Worm (Caenorhabditis elegans) whole organism, L1 larva: ENCODE measurements around the gene T04B2.3.

ENCODE experiments used
- C16A3.4 ChIP-seq: fragments of 150-350 bp; optimal IDR thresholded peaks from 2 replicates; lab custom pipeline; 2014; ENCODE audit warnings: missing biosample characterization, missing genetic modification characterization
- F16B12.6 ChIP-seq: fragments of 150-350 bp; optimal IDR thresholded peaks from 2 replicates; lab custom pipeline; 2014; ENCODE audit warnings: missing biosample characterization, missing genetic modification characterization
- alr-1 ChIP-seq: fragments of 200-800 bp; sonication (Bioruptor generic); optimal IDR thresholded peaks from 2 replicates; lab custom pipeline; 2018; ENCODE audit warnings: borderline replicate concordance, mild to moderate bottlenecking, missing genetic modification characterization, missing compliant biosample characterization
- aly-2 ChIP-seq: fragments of 150-350 bp; optimal IDR thresholded peaks from 2 replicates; lab custom pipeline; 2014; ENCODE audit warnings: missing biosample characterization, missing genetic modification characterization
- ama-1 ChIP-seq: fragments of 150-350 bp; optimal IDR thresholded peaks from 2 replicates; lab custom pipeline; 2014
- blmp-1 ChIP-seq: fragments of 150-350 bp; optimal IDR thresholded peaks from 2 replicates; lab custom pipeline; 2014; ENCODE audit warnings: missing biosample characterization, missing genetic modification characterization
- ceh-82 ChIP-seq, 3 experiments: fragments of 150-350 bp in 1 of 3; sonication (generic microtip) in 2 of 3; optimal IDR thresholded peaks; 2 replicates each; lab custom pipeline; 2014 to 2017; ENCODE audit warnings: missing biosample characterization in 3 of 3, missing genetic modification characterization in 3 of 3
- ceh-88 ChIP-seq: fragments of 200-800 bp; sonication (Bioruptor generic); IDR thresholded peaks from 2 replicates; pipeline ENCODE4 v1.3.6; 2022; ENCODE audit warnings: missing genetic modification characterization, missing compliant biosample characterization
- dpl-1 ChIP-seq, 3 experiments: fragments of 150-350 bp in 2 of 3; sonication (generic microtip) in 1 of 3; optimal IDR thresholded peaks; 2 replicates each; lab custom pipeline; 2014 to 2017; ENCODE audit warnings: missing biosample characterization in 3 of 3, missing genetic modification characterization in 3 of 3, missing genetic modification reagents in 3 of 3
- efl-1 ChIP-seq, 4 experiments: fragments of 150-350 bp; optimal IDR thresholded peaks in 3 of 4; peaks in 1 of 4; 1 replicate in 1 of 4; 2 replicates in 3 of 4; lab custom pipeline; 2014; ENCODE audit warnings: missing biosample characterization in 2 of 4, missing genetic modification characterization in 2 of 4, missing genetic modification reagents in 2 of 4
- egl-27 ChIP-seq, 2 experiments: fragments of 150-350 bp in 1 of 2; sonication (generic microtip); optimal IDR thresholded peaks; 3 replicates each; lab custom pipeline; 2017 to 2018; ENCODE audit warnings: missing biosample characterization in 2 of 2, missing genetic modification characterization in 2 of 2, missing genetic modification reagents in 2 of 2
- elt-2 ChIP-seq: sonication (generic microtip); optimal IDR thresholded peaks from 2 replicates; lab custom pipeline; 2016; ENCODE audit warnings: missing genetic modification characterization, mild to moderate bottlenecking, inconsistent platforms, missing compliant biosample characterization, missing genetic modification reagents
- elt-3 ChIP-seq, 6 experiments: fragments of 150-350 bp in 1 of 6; sonication (generic microtip); optimal IDR thresholded peaks; 2 replicates each; lab custom pipeline; 2017 to 2018; ENCODE audit warnings: missing biosample characterization in 6 of 6, missing genetic modification characterization in 6 of 6, inconsistent platforms in 1 of 6
- ets-5 ChIP-seq: fragments of 200-800 bp; sonication (Bioruptor generic); IDR thresholded peaks from 2 replicates; pipeline ENCODE4 v1.3.6; 2022; ENCODE audit warnings: missing genetic modification characterization, missing compliant biosample characterization
- fkh-10 ChIP-seq: sonication (generic microtip); optimal IDR thresholded peaks from 2 replicates; lab custom pipeline; 2017; ENCODE audit warnings: missing biosample characterization, missing genetic modification reagents, missing genetic modification characterization
- fkh-4 ChIP-seq: sonication (generic microtip); optimal IDR thresholded peaks from 2 replicates; lab custom pipeline; 2016; ENCODE audit warnings: missing compliant biosample characterization, missing genetic modification characterization, borderline replicate concordance
- fos-1 ChIP-seq: fragments of 150-350 bp; optimal IDR thresholded peaks from 2 replicates; lab custom pipeline; 2014; ENCODE audit warnings: missing biosample characterization, missing genetic modification characterization
- hlh-17 ChIP-seq: fragments of 200-800 bp; sonication (Bioruptor generic); optimal IDR thresholded peaks from 2 replicates; lab custom pipeline; 2018; ENCODE audit warnings: missing genetic modification characterization, mild to moderate bottlenecking, missing compliant biosample characterization, moderate library complexity, borderline replicate concordance
- hpl-2 ChIP-seq: fragments of 150-350 bp; optimal IDR thresholded peaks from 2 replicates; lab custom pipeline; 2014; ENCODE audit warnings: missing biosample characterization, missing genetic modification reagents, missing genetic modification characterization
- lin-14 ChIP-seq: fragments of 200-800 bp; sonication (Bioruptor generic); optimal IDR thresholded peaks from 2 replicates; lab custom pipeline; 2018; ENCODE audit warnings: mild to moderate bottlenecking, missing genetic modification characterization, moderate library complexity, missing compliant biosample characterization
- mdl-1 ChIP-seq, 2 experiments: fragments of 150-350 bp; optimal IDR thresholded peaks; 2 replicates each; lab custom pipeline; 2014 to 2017; ENCODE audit warnings: missing biosample characterization in 2 of 2, missing genetic modification characterization in 2 of 2, inconsistent platforms in 1 of 2
- mef-2 ChIP-seq: fragments of 150-350 bp; optimal IDR thresholded peaks from 2 replicates; lab custom pipeline; 2014; ENCODE audit warnings: missing biosample characterization, missing genetic modification characterization
- mep-1 ChIP-seq: fragments of 150-350 bp; optimal IDR thresholded peaks from 2 replicates; lab custom pipeline; 2014; ENCODE audit warnings: missing biosample characterization, missing genetic modification characterization
- nhr-11 ChIP-seq: fragments of 150-350 bp; optimal IDR thresholded peaks from 2 replicates; lab custom pipeline; 2014; ENCODE audit warnings: missing biosample characterization, missing genetic modification characterization
- nhr-237 ChIP-seq: fragments of 150-350 bp; optimal IDR thresholded peaks from 2 replicates; lab custom pipeline; 2014; ENCODE audit warnings: missing biosample characterization, missing genetic modification characterization
- nhr-77 ChIP-seq: fragments of 150-350 bp; optimal IDR thresholded peaks from 2 replicates; lab custom pipeline; 2014; ENCODE audit warnings: missing biosample characterization, missing genetic modification characterization
- nhr-84 ChIP-seq: sonication (generic microtip); optimal IDR thresholded peaks from 2 replicates; lab custom pipeline; 2017; ENCODE audit warnings: missing biosample characterization, missing genetic modification characterization
- nhr-85 ChIP-seq: sonication (generic microtip); peaks from one replicate; lab custom pipeline; 2016; ENCODE audit warnings: missing genetic modification characterization, inconsistent platforms, missing compliant biosample characterization
- nhr-90 ChIP-seq: sonication (generic microtip); optimal IDR thresholded peaks from 2 replicates; lab custom pipeline; 2016; ENCODE audit warnings: mild to moderate bottlenecking, missing genetic modification characterization, missing compliant biosample characterization; ENCODE audit not compliant: poor library complexity
- pag-3 ChIP-seq: sonication (generic microtip); optimal IDR thresholded peaks from 2 replicates; lab custom pipeline; 2017; ENCODE audit warnings: missing genetic modification characterization, mild to moderate bottlenecking, missing compliant biosample characterization, antibody characterized with exemption, borderline replicate concordance; ENCODE audit not compliant: insufficient read depth
- pax-3 ChIP-seq: fragments of 200-800 bp; sonication (Bioruptor generic); optimal IDR thresholded peaks from 2 replicates; lab custom pipeline; 2018; ENCODE audit warnings: mild to moderate bottlenecking, missing genetic modification characterization, moderate library complexity, missing compliant biosample characterization
- pqm-1 ChIP-seq: sonication (generic microtip); optimal IDR thresholded peaks from 3 replicates; lab custom pipeline; 2017; ENCODE audit warnings: missing biosample characterization, missing genetic modification characterization
- skn-1 ChIP-seq: fragments of 150-350 bp; optimal IDR thresholded peaks from 2 replicates; lab custom pipeline; 2014; ENCODE audit warnings: missing biosample characterization, missing genetic modification characterization
- snpc-4 ChIP-seq: fragments of 150-350 bp; optimal IDR thresholded peaks from 2 replicates; lab custom pipeline; 2014; ENCODE audit warnings: missing biosample characterization, missing genetic modification characterization
- sup-37 ChIP-seq: fragments of 200-800 bp; sonication (Bioruptor generic); optimal IDR thresholded peaks from 2 replicates; lab custom pipeline; 2018; ENCODE audit warnings: mild to moderate bottlenecking, missing genetic modification characterization, missing compliant biosample characterization
- swsn-7 ChIP-seq: sonication (generic microtip); optimal IDR thresholded peaks from 2 replicates; lab custom pipeline; 2016; ENCODE audit warnings: missing genetic modification characterization, missing compliant biosample characterization
- unc-130 ChIP-seq: fragments of 150-350 bp; optimal IDR thresholded peaks from 2 replicates; lab custom pipeline; 2017; ENCODE audit warnings: missing biosample characterization, missing genetic modification characterization, inconsistent platforms
- unc-30 ChIP-seq: sonication (generic microtip); optimal IDR thresholded peaks from 2 replicates; lab custom pipeline; 2017; ENCODE audit warnings: missing biosample characterization, missing genetic modification characterization
- vab-15 ChIP-seq: sonication (generic microtip); optimal IDR thresholded peaks from 2 replicates; lab custom pipeline; 2017; ENCODE audit warnings: missing genotype, mild to moderate bottlenecking, missing genetic modification characterization, missing compliant biosample characterization
- xbp-1 ChIP-seq: sonication (generic microtip); optimal IDR thresholded peaks from 2 replicates; lab custom pipeline; 2016; ENCODE audit warnings: missing genetic modification characterization, missing compliant biosample characterization
- ztf-11 ChIP-seq, 2 experiments: sonication (generic microtip); optimal IDR thresholded peaks; 2 replicates each; lab custom pipeline; 2016 to 2017; ENCODE audit warnings: missing genetic modification characterization in 2 of 2, missing biosample characterization in 1 of 2, missing compliant biosample characterization in 1 of 2

T04B2.3 gene

ce11 chrIV:10009536-10009935 is 37.7 kb upstream of the T04B2.3 start, which contains the start of gene magu-4:
TSS of gene magu-4 (plus strand) at chrIV:10009753.
- peak; percentile 90 for TF ChIP-seq blmp-1 (tag; lab: Kevin White, UChicago)
- no peak for TF ChIP-seq ama-1 (lab: Kevin White, UChicago)
- TF ChIP-seq lin-14 (GFP tag; lab: Kevin White, UChicago), result peak; percentile 39

- TF ChIP-seq skn-1 (tag; lab: Kevin White, UChicago) (no peak), nhr-77 (tag; lab: Kevin White, UChicago) (no peak), egl-27 (tag; optimal IDR thresholded peaks at IDR 0.05; lab: Kevin White, UChicago) (no peak), hpl-2 (GFP tag; lab: Kevin White, UChicago) (no peak), efl-1 (optimal IDR thresholded peaks at IDR 0.05; lab: Kevin White, UChicago) (no peak), efl-1 (GFP tag; optimal IDR thresholded peaks at IDR 0.05 in 1 of 2; lab: Kevin White, UChicago) (peak in 1 of 2 experiments; percentile 4), ceh-88 (no peak), mep-1 (tag; lab: Kevin White, UChicago) (no peak), F16B12.6 (tag; lab: Kevin White, UChicago) (no peak)
- TF ChIP-seq, all 84 proteins: peak for 1
Measured at ce11 chrIV:10016977-10017376, 30.2 kb upstream of the T04B2.3 start, which contains the start of gene ent-7. TSS of gene ent-7 (plus strand) at chrIV:10017277.

- TF ChIP-seq ztf-11 (tag; optimal IDR thresholded peaks at IDR 0.05; lab: Kevin White, UChicago), result no peak
- no peak for TF ChIP-seq swsn-7 (tag; lab: Kevin White, UChicago)
- TF ChIP-seq pax-3 (tag; lab: Kevin White, UChicago), result no peak
- TF ChIP-seq xbp-1 (tag; lab: Kevin White, UChicago), result no peak
- TF ChIP-seq elt-3 (tag; optimal IDR thresholded peaks at IDR 0.05; lab: Kevin White, UChicago), result no peak
- TF ChIP-seq hlh-17, result no peak
- no peak for TF ChIP-seq nhr-84
- no peak for TF ChIP-seq pqm-1 (tag; lab: Kevin White, UChicago)
- TF ChIP-seq elt-2, result no peak
- TF ChIP-seq ceh-82 (tag; optimal IDR thresholded peaks at IDR 0.05; lab: Kevin White, UChicago), result no peak
- no peak for TF ChIP-seq mef-2 (tag; lab: Kevin White, UChicago)
- no peak for TF ChIP-seq pag-3
- TF ChIP-seq mdl-1 (tag; optimal IDR thresholded peaks at IDR 0.05; lab: Kevin White, UChicago), result no peak
- no peak for TF ChIP-seq C16A3.4 (tag; lab: Kevin White, UChicago)
- no peak for TF ChIP-seq aly-2 (tag; lab: Kevin White, UChicago)
Measured at ce11 chrIV:10017633-10018032, 29.6 kb upstream of the T04B2.3 start, which contains the start of gene F44D12.2. TSS of gene F44D12.2 (minus strand) at chrIV:10017733.

- TF ChIP-seq vab-15 (no peak), alr-1 (no peak), dpl-1 (GFP tag; optimal IDR thresholded peaks at IDR 0.05; lab: Kevin White, UChicago) (no peak), sup-37 (no peak), ets-5 (GFP tag; lab: Robert Waterston, UW) (no peak), nhr-85 (tag; lab: Kevin White, UChicago) (no peak), unc-30 (tag; lab: Kevin White, UChicago) (no peak), elt-3 (tag; optimal IDR thresholded peaks at IDR 0.05; lab: Kevin White, UChicago) (no peak), nhr-90 (tag; lab: Kevin White, UChicago) (no peak), fkh-10 (GFP tag; lab: Kevin White, UChicago) (no peak), snpc-4 (tag; lab: Kevin White, UChicago) (no peak), C16A3.4 (tag; lab: Kevin White, UChicago) (no peak), nhr-237 (tag; lab: Kevin White, UChicago) (no peak), nhr-11 (tag; lab: Kevin White, UChicago) (no peak), efl-1 (optimal IDR thresholded peaks at IDR 0.05; lab: Kevin White, UChicago) (no peak), efl-1 (GFP tag; optimal IDR thresholded peaks at IDR 0.05 in 1 of 2; lab: Kevin White, UChicago) (no peak), ceh-82 (tag; optimal IDR thresholded peaks at IDR 0.05; lab: Kevin White, UChicago) (no peak), lin-14 (GFP tag; lab: Kevin White, UChicago) (no peak), unc-130 (tag; lab: Kevin White, UChicago) (no peak), fkh-4 (no peak), fos-1 (tag; lab: Kevin White, UChicago) (no peak)
Measured at ce11 chrIV:10021283-10021682, 25.9 kb upstream of the T04B2.3 start, which contains the start of gene F44D12.19. TSS of gene F44D12.19 (plus strand) at chrIV:10021583.
